Fruit fly (Drosophila melanogaster) whole organism, embryonic: ENCODE data around the gene CG42324.

Experiments used
- Adf1 ChIP-seq: fragments of 200-800 bp; sonication (Bioruptor generic); IDR thresholded peaks from 2 replicates; pipeline ENCODE4 v1.3.6; 2022; ENCODE audit warnings: missing biosample characterization, missing genetic modification characterization
- CG10431 ChIP-seq: fragments of 200-800 bp; sonication (Bioruptor generic); optimal IDR thresholded peaks from 3 replicates; lab custom pipeline; 2018; ENCODE audit warnings: missing biosample characterization, mild to moderate bottlenecking, missing genetic modification characterization
- CG10979 ChIP-seq: fragments of 200-800 bp; sonication (Bioruptor generic); optimal IDR thresholded peaks from 2 replicates; lab custom pipeline; 2018; ENCODE audit warnings: missing biosample characterization, mild to moderate bottlenecking, missing genetic modification characterization, moderate library complexity
- CG11093 ChIP-seq: fragments of 200-800 bp; sonication (Bioruptor generic); IDR thresholded peaks from 3 replicates; pipeline ENCODE4 v1.3.6; 2022; ENCODE audit warnings: missing biosample characterization, missing genetic modification characterization
- CG11247 ChIP-seq: fragments of 200-800 bp; sonication (Bioruptor generic); IDR thresholded peaks from 2 replicates; pipeline ENCODE4 v1.3.6; 2022; ENCODE audit warnings: missing biosample characterization, missing genetic modification characterization
- CG11695 ChIP-seq: fragments of 200-800 bp; sonication (Bioruptor generic); IDR thresholded peaks from 3 replicates; pipeline ENCODE4 v1.3.6; 2022; ENCODE audit warnings: missing biosample characterization, missing genetic modification characterization
- CG12071 ChIP-seq: fragments of 200-800 bp; sonication (Bioruptor generic); optimal IDR thresholded peaks from 3 replicates; lab custom pipeline; 2018; ENCODE audit warnings: missing biosample characterization, mild to moderate bottlenecking, missing genetic modification characterization
- CG12659 ChIP-seq: fragments of 200-800 bp; sonication (Bioruptor generic); optimal IDR thresholded peaks from 3 replicates; lab custom pipeline; 2017; ENCODE audit warnings: mild to moderate bottlenecking, missing biosample characterization, missing genetic modification reagents, missing genetic modification characterization
- CG13624 ChIP-seq: fragments of 200-800 bp; sonication (Bioruptor generic); optimal IDR thresholded peaks from 2 replicates; lab custom pipeline; 2016; ENCODE audit warnings: missing biosample characterization, missing genetic modification characterization
- CG15696 ChIP-seq: fragments of 200-800 bp; sonication (Bioruptor generic); optimal IDR thresholded peaks from 2 replicates; lab custom pipeline; 2019; ENCODE audit warnings: missing biosample characterization, mild to moderate bottlenecking, missing genetic modification characterization, moderate library complexity
- CG16779 ChIP-seq: fragments of 200-800 bp; sonication (Bioruptor generic); IDR thresholded peaks from 2 replicates; pipeline ENCODE4 v1.3.6; 2022; ENCODE audit warnings: missing biosample characterization, missing genetic modification characterization
- CG16813 ChIP-seq: fragments of 200-800 bp; sonication (Bioruptor generic); IDR thresholded peaks from 3 replicates; pipeline ENCODE4 v1.3.6; 2022; ENCODE audit warnings: missing biosample characterization, missing genetic modification characterization; ENCODE audit not compliant: partially characterized antibody
- CG16815 ChIP-seq: fragments of 200-800 bp; sonication (Bioruptor generic); optimal IDR thresholded peaks from 3 replicates; lab custom pipeline; 2017; ENCODE audit warnings: missing biosample characterization, mild to moderate bottlenecking, missing genetic modification characterization
- CG16863 ChIP-seq: fragments of 200-800 bp; sonication (Bioruptor generic); optimal IDR thresholded peaks from 3 replicates; lab custom pipeline; 2016; ENCODE audit warnings: missing biosample characterization, missing genetic modification characterization
- CG17912 ChIP-seq: fragments of 200-800 bp; sonication (Bioruptor generic); optimal IDR thresholded peaks from 2 replicates; lab custom pipeline; 2018; ENCODE audit warnings: missing biosample characterization, mild to moderate bottlenecking, missing genetic modification characterization
- CG18599 ChIP-seq: fragments of 200-800 bp; sonication (Bioruptor generic); optimal IDR thresholded peaks from 3 replicates; lab custom pipeline; 2017; ENCODE audit warnings: missing biosample characterization, missing genetic modification characterization, mild to moderate bottlenecking, moderate library complexity, missing genetic modification reagents
- CG2202 ChIP-seq: fragments of 200-800 bp; sonication (Bioruptor generic); optimal IDR thresholded peaks from 2 replicates; lab custom pipeline; 2018; ENCODE audit warnings: missing biosample characterization, mild to moderate bottlenecking, missing genetic modification characterization
- CG31388 ChIP-seq: fragments of 200-800 bp; sonication (Bioruptor generic); optimal IDR thresholded peaks from 2 replicates; lab custom pipeline; 2016; ENCODE audit warnings: missing biosample characterization, missing genetic modification characterization
- CG32532 ChIP-seq: fragments of 200-800 bp; sonication (Bioruptor generic); IDR thresholded peaks from 2 replicates; pipeline ENCODE4 v1.3.6; 2022; ENCODE audit warnings: missing biosample characterization, missing genetic modification characterization
- CG7786 ChIP-seq: fragments of 200-800 bp; sonication (Bioruptor generic); optimal IDR thresholded peaks from 2 replicates; lab custom pipeline; 2016; ENCODE audit warnings: missing biosample characterization, missing genetic modification characterization
- CG8478 ChIP-seq: fragments of >200 bp; optimal IDR thresholded peaks from 2 replicates; lab custom pipeline; 2018
- CG9932 ChIP-seq: fragments of 200-800 bp; sonication (Bioruptor generic); IDR thresholded peaks from 2 replicates; pipeline ENCODE4 v1.3.6; 2022; ENCODE audit warnings: missing biosample characterization, missing genetic modification characterization
- Dek ChIP-seq: fragments of 200-800 bp; sonication (Bioruptor generic); optimal IDR thresholded peaks from 3 replicates; lab custom pipeline; 2019; ENCODE audit warnings: missing biosample characterization, mild to moderate bottlenecking, missing genetic modification characterization, moderate library complexity
- E2f2 ChIP-seq: fragments of 200-800 bp; sonication (Bioruptor generic); IDR thresholded peaks from 2 replicates; pipeline ENCODE4 v1.3.6; 2022; ENCODE audit warnings: missing biosample characterization, missing genetic modification characterization
- Fer1 ChIP-seq: fragments of 200-800 bp; sonication (Bioruptor generic); optimal IDR thresholded peaks from 2 replicates; lab custom pipeline; 2017; ENCODE audit warnings: missing biosample characterization, mild to moderate bottlenecking, missing genetic modification characterization
- Fer3 ChIP-seq: fragments of 200-800 bp; sonication (Bioruptor generic); optimal IDR thresholded peaks from 2 replicates; lab custom pipeline; 2018; ENCODE audit warnings: missing biosample characterization, mild to moderate bottlenecking, missing genetic modification characterization, moderate library complexity
- Hey ChIP-seq: fragments of 200-800 bp; sonication (Bioruptor generic); optimal IDR thresholded peaks from 3 replicates; lab custom pipeline; 2018; ENCODE audit warnings: missing biosample characterization, mild to moderate bottlenecking, missing genetic modification characterization
- Hr51 ChIP-seq, 2 experiments: fragments of 200-800 bp; sonication (Bioruptor generic); optimal IDR thresholded peaks; 2 replicates in 1 of 2; 3 replicates in 1 of 2; lab custom pipeline; 2016 to 2018; ENCODE audit warnings: missing biosample characterization in 2 of 2, missing genetic modification characterization in 2 of 2, mild to moderate bottlenecking in 1 of 2, moderate library complexity in 1 of 2
- Neu2 ChIP-seq: fragments of 200-800 bp; sonication (Bioruptor generic); optimal IDR thresholded peaks from 3 replicates; lab custom pipeline; 2016; ENCODE audit warnings: missing biosample characterization, missing genetic modification characterization, borderline replicate concordance
- Opbp ChIP-seq: fragments of 200-800 bp; sonication (Bioruptor generic); IDR thresholded peaks from 3 replicates; pipeline ENCODE4 v1.3.6; 2022; ENCODE audit warnings: missing biosample characterization, missing genetic modification characterization; ENCODE audit not compliant: partially characterized antibody
- PHDP ChIP-seq: fragments of 200-800 bp; sonication (Bioruptor generic); optimal IDR thresholded peaks from 3 replicates; lab custom pipeline; 2018; ENCODE audit warnings: missing biosample characterization, mild to moderate bottlenecking, missing genetic modification characterization, moderate library complexity
- Rfx ChIP-seq: fragments of 200-800 bp; sonication (Bioruptor generic); IDR thresholded peaks from 2 replicates; pipeline ENCODE4 v1.3.6; 2022; ENCODE audit warnings: missing biosample characterization, missing genetic modification characterization
- Xbp1 ChIP-seq: fragments of 200-800 bp; sonication (Bioruptor generic); optimal IDR thresholded peaks from 3 replicates; lab custom pipeline; 2016; ENCODE audit warnings: missing biosample characterization, mild to moderate bottlenecking, missing genetic modification characterization
- al ChIP-seq: fragments of 200-800 bp; sonication (Bioruptor generic); IDR thresholded peaks from 2 replicates; pipeline ENCODE4 v1.3.6; 2022; ENCODE audit warnings: missing biosample characterization, missing genetic modification characterization
- bigmax ChIP-seq: fragments of 200-800 bp; sonication (Bioruptor generic); optimal IDR thresholded peaks from 2 replicates; lab custom pipeline; 2018; ENCODE audit warnings: missing biosample characterization, mild to moderate bottlenecking, missing genetic modification characterization
- croc ChIP-seq: fragments of 200-800 bp; sonication (Bioruptor generic); conservative IDR thresholded peaks from 3 replicates; pipeline ENCODE4 v1.3.6; 2022; ENCODE audit warnings: missing biosample characterization, missing genetic modification characterization
- cwo ChIP-seq: fragments of 200-800 bp; sonication (Bioruptor generic); optimal IDR thresholded peaks from 3 replicates; lab custom pipeline; 2017; ENCODE audit warnings: missing biosample characterization, missing genetic modification characterization, mild to moderate bottlenecking, moderate library complexity, missing genetic modification reagents
- dati ChIP-seq: fragments of 200-800 bp; sonication (Bioruptor generic); IDR thresholded peaks from 2 replicates; pipeline ENCODE4 v1.3.6; 2022; ENCODE audit warnings: missing biosample characterization, missing genetic modification characterization
- dm ChIP-seq: fragments of 200-800 bp; sonication (Bioruptor generic); optimal IDR thresholded peaks from 3 replicates; lab custom pipeline; 2016; ENCODE audit warnings: missing biosample characterization, missing genetic modification characterization
- esg ChIP-seq: fragments of 200-800 bp; sonication (Bioruptor generic); conservative IDR thresholded peaks from 2 replicates; pipeline ENCODE4 v1.3.6; 2022; ENCODE audit warnings: missing biosample characterization, missing genetic modification characterization
- gro ChIP-seq: fragments of 200-800 bp; sonication (Bioruptor generic); optimal IDR thresholded peaks from 2 replicates; lab custom pipeline; 2016; ENCODE audit warnings: missing biosample characterization, missing genetic modification characterization
- gt ChIP-seq: fragments of 200-800 bp; sonication (Bioruptor generic); IDR thresholded peaks from 2 replicates; pipeline ENCODE4 v1.3.6; 2022; ENCODE audit warnings: missing biosample characterization, missing genetic modification characterization
- pan ChIP-seq, 4 experiments: fragments of >200 bp in 3 of 4; fragments of 200-800 bp in 1 of 4; sonication (Bioruptor generic) in 1 of 4; optimal IDR thresholded peaks in 3 of 4; IDR thresholded peaks in 1 of 4; 2 replicates each; pipeline versions ENCODE4 v1.3.6 to Lab custom; 2017 to 2022; ENCODE audit warnings: missing biosample characterization in 2 of 4, missing genetic modification characterization in 2 of 4, mixed read lengths in 1 of 4
- pho ChIP-seq: fragments of 200-800 bp; sonication (Bioruptor generic); optimal IDR thresholded peaks from 2 replicates; lab custom pipeline; 2016; ENCODE audit warnings: missing biosample characterization, missing genetic modification characterization
- phol ChIP-seq: fragments of 200-800 bp; sonication (Bioruptor generic); optimal IDR thresholded peaks from 3 replicates; lab custom pipeline; 2018; ENCODE audit warnings: missing biosample characterization, mild to moderate bottlenecking, missing genetic modification characterization, moderate library complexity
- pzg ChIP-seq: fragments of 200-800 bp; sonication (Bioruptor generic); optimal IDR thresholded peaks from 3 replicates; lab custom pipeline; 2018; ENCODE audit warnings: missing biosample characterization, mild to moderate bottlenecking, missing genetic modification characterization, moderate library complexity
- stwl ChIP-seq: fragments of 200-800 bp; sonication (Bioruptor generic); optimal IDR thresholded peaks from 3 replicates; lab custom pipeline; 2018; ENCODE audit warnings: missing biosample characterization, mild to moderate bottlenecking, missing genetic modification characterization, moderate library complexity
- trh ChIP-seq: fragments of 200-800 bp; sonication (Bioruptor generic); optimal IDR thresholded peaks from 2 replicates; lab custom pipeline; 2016; ENCODE audit warnings: missing biosample characterization, missing genetic modification characterization
- vvl ChIP-seq: fragments of 200-800 bp; sonication (Bioruptor generic); IDR thresholded peaks from 2 replicates; pipeline ENCODE4 v1.3.6; 2022; ENCODE audit warnings: missing biosample characterization, missing genetic modification characterization

CG42324 gene

DNA sequence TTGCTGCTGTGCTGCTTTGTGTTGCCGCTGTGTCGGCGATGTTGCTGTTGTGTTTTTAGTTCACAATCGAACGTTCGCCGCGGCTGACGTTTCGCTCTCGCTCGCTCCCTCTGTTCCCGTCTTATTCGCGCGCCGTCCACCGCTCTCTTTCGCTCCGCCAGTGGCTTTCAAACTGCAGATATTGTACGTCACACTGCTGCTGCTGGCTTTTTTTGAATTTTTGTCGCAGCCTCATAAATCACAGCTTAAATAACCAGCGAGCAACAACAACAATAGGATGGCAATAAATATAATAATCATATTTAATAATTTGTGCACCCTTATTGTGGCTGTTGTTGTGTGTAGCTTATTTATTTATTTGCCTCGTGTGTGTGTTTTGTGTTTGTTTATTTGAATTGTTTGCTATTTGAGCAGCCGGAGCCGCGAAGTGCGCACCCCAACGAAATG, 71.3 kb downstream of the CG42324 start (continued):
- TF ChIP-seq croc (GFP tag; lab: Robert Waterston, UW), result no peak
- peak; percentile 40 for TF ChIP-seq Fer3 (tag; lab: Kevin White, UChicago)
- TF ChIP-seq trh (GFP tag; lab: Kevin White, UChicago), result no peak
- no peak for TF ChIP-seq CG2202 (tag; lab: Kevin White, UChicago)
- 0 out of 3 replicates have a peak, but pooled peaks have one; percentile 19 for TF ChIP-seq CG16813 (GFP tag; lab: Robert Waterston, UW)
- no peak for TF ChIP-seq CG7786 (GFP tag; lab: Kevin White, UChicago)
- peak; percentile 50 for TF ChIP-seq stwl (tag; lab: Kevin White, UChicago)
- no peak for TF ChIP-seq pho
- no peak for TF ChIP-seq gt (GFP tag; lab: Robert Waterston, UW)
- TF ChIP-seq Adf1 (GFP tag; lab: Robert Waterston, UW), result peak; percentile 82
- no peak for TF ChIP-seq CG12659 (GFP tag; lab: Kevin White, UChicago)
- peak; percentile 19 for TF ChIP-seq cwo
- no peak for TF ChIP-seq CG31388
- no peak for TF ChIP-seq CG17912 (GFP tag; lab: Kevin White, UChicago)
- TF ChIP-seq Xbp1 (GFP tag; lab: Kevin White, UChicago), result no peak
- TF ChIP-seq dm (GFP tag; lab: Kevin White, UChicago), result no peak
- no peak for TF ChIP-seq bigmax (GFP tag; lab: Kevin White, UChicago)
- peak; percentile 25 for TF ChIP-seq Hey (tag; lab: Kevin White, UChicago)
- peak; percentile 29 for TF ChIP-seq CG10979 (tag; lab: Kevin White, UChicago)
- TF ChIP-seq CG10431 (GFP tag; lab: Kevin White, UChicago), result no peak
- TF ChIP-seq CG15696 (tag; lab: Kevin White, UChicago), result peak; percentile 70
- peak; percentile 39; the same call in 1 of the 2 replicates for TF ChIP-seq vvl (GFP tag; lab: Robert Waterston, UW)
- no peak for TF ChIP-seq dati (GFP tag; lab: Robert Waterston, UW)

DNA sequence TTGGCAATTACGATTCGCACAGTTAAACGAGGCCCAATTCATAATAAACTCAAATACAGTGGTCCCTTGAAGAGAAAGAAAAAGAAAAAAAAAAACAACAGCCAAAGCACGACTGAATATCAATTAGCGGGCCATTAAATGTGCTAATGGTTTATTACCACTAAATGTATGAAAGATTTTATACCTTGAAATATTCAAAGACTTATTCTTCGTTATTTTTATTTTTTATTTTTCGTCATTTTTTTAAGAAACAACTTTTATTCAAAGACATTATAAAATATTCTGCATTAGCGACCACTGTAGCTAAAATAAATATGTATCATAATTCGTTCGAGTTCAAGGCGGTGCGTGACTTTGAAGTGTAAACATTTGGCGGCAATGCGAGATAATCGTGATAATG, 72.0 kb downstream of the CG42324 start:
- TF ChIP-seq esg (GFP tag; lab: Robert Waterston, UW) (peak; percentile 30; the same call in 1 of the 2 replicates), CG13624 (GFP tag; lab: Kevin White, UChicago) (peak; percentile 38), phol (tag; lab: Kevin White, UChicago) (peak; percentile 25), CG11247 (GFP tag; lab: Robert Waterston, UW) (no peak), CG9932 (peak; percentile 51), cwo (peak; percentile 11), pho (peak; percentile 40), CG16779 (GFP tag; lab: Robert Waterston, UW) (no peak), CG16815 (GFP tag; lab: Kevin White, UChicago) (peak; percentile 22), CG11695 (GFP tag; lab: Robert Waterston, UW) (peak; percentile 51; the same call in 1 of the 3 replicates), CG32532 (GFP tag; lab: Robert Waterston, UW) (peak; percentile 46; the same call in 1 of the 2 replicates), E2f2 (GFP tag; lab: Robert Waterston, UW) (no peak), al (GFP tag; lab: Robert Waterston, UW) (peak; percentile 44; the same call in 1 of the 2 replicates), Opbp (GFP tag; lab: Robert Waterston, UW) (no peak), pzg (no peak), CG11093 (GFP tag; lab: Robert Waterston, UW) (no peak), Neu2 (GFP tag; lab: Kevin White, UChicago) (no peak), Hr51 (GFP tag; optimal IDR thresholded peaks at IDR 0.05; lab: Kevin White, UChicago) (peak in 1 of 2 experiments; percentile 48), Rfx (GFP tag; lab: Robert Waterston, UW) (peak; percentile 34; the same call in 1 of the 2 replicates), Dek (tag; lab: Kevin White, UChicago) (peak; percentile 9), CG15696 (tag; lab: Kevin White, UChicago) (no peak), CG18599 (GFP tag; lab: Kevin White, UChicago) (peak; percentile 42), PHDP (tag; lab: Kevin White, UChicago) (peak; percentile 67), pan (optimal IDR thresholded peaks at IDR 0.05; lab: Kevin White, UChicago) (no peak), pan (GFP tag; optimal IDR thresholded peaks at IDR 0.05 in 1 of 2, IDR thresholded peaks at IDR 0.05 in 1 of 2) (peak in 1 of 2 experiments; percentile 29), CG16863 (no peak), CG12071 (GFP tag; lab: Kevin White, UChicago) (no peak), CG8478 (lab: Kevin White, UChicago) (no peak), Fer1 (GFP tag; lab: Kevin White, UChicago) (peak; percentile 16), gro (GFP tag; lab: Kevin White, UChicago) (no peak)
